Worm (Caenorhabditis elegans): ENCODE measurements around the gene mop-25.1.

The mop-25.1 gene

ce11 chrX:4011919-4012318, at the start of gene mop-25.1:
Gene mop-25.1, plus strand, starts transcription at chrX:4012219.
- TF ChIP-seq flt-1 (GFP tag; IDR thresholded peaks at IDR 0.05): no peak
- TF ChIP-seq cog-1 (tag; optimal IDR thresholded peaks at IDR 0.05): no peak
- TF ChIP-seq med-1 (GFP tag; optimal IDR thresholded peaks at IDR 0.05; ENCODE audit: insufficient read depth): no peak
- no peak for TF ChIP-seq ztf-29 (GFP tag; IDR thresholded peaks at IDR 0.05)
- TF ChIP-seq ref-1 (GFP tag; conservative IDR thresholded peaks at IDR 0.05): no peak
- no peak for TF ChIP-seq klf-2 (GFP tag; conservative IDR thresholded peaks at IDR 0.05)
- TF ChIP-seq tab-1 (GFP tag; IDR thresholded peaks at IDR 0.05): no peak
- TF ChIP-seq T22C8.4 (GFP tag; IDR thresholded peaks at IDR 0.05): no peak
- TF ChIP-seq ztf-23 (GFP tag; IDR thresholded peaks at IDR 0.05): no peak

- no peak for TF ChIP-seq T22C8.4 (GFP tag; IDR thresholded peaks at IDR 0.05)
- no peak for TF ChIP-seq ztf-23 (GFP tag; IDR thresholded peaks at IDR 0.05)
- TF ChIP-seq klf-2 (GFP tag; conservative IDR thresholded peaks at IDR 0.05): no peak
- TF ChIP-seq flt-1 (GFP tag; IDR thresholded peaks at IDR 0.05): no peak
- TF ChIP-seq med-1 (GFP tag; optimal IDR thresholded peaks at IDR 0.05; ENCODE audit: insufficient read depth): no peak
- TF ChIP-seq tab-1 (GFP tag; IDR thresholded peaks at IDR 0.05): no peak
Observed at ce11 chrX:3966332-3966731, 45.7 kb upstream of the mop-25.1 start, which contains the start of gene C16B8.2. Gene C16B8.2, minus strand, starts transcription at chrX:3966432.

ce11 chrX:3968209-3968960, 43.6 kb upstream of the mop-25.1 start, which contains the start of gene C16B8.3:
Gene C16B8.3, minus strand, starts transcription at chrX:3968634.
- no peak for TF ChIP-seq med-1 (GFP tag; optimal IDR thresholded peaks at IDR 0.05; ENCODE audit: insufficient read depth)
- TF ChIP-seq ztf-29 (GFP tag; IDR thresholded peaks at IDR 0.05): no peak
- TF ChIP-seq ztf-23 (GFP tag; IDR thresholded peaks at IDR 0.05): no peak
- no peak for TF ChIP-seq ref-1 (GFP tag; conservative IDR thresholded peaks at IDR 0.05)
- no peak for TF ChIP-seq T22C8.4 (GFP tag; IDR thresholded peaks at IDR 0.05)
- no peak for TF ChIP-seq tab-1 (GFP tag; IDR thresholded peaks at IDR 0.05)
- TF ChIP-seq klf-2 (GFP tag; conservative IDR thresholded peaks at IDR 0.05): no peak
- TF ChIP-seq flt-1 (GFP tag; IDR thresholded peaks at IDR 0.05): no peak
- TF ChIP-seq cog-1 (tag; optimal IDR thresholded peaks at IDR 0.05): no peak

- TF ChIP-seq cog-1 (tag; optimal IDR thresholded peaks at IDR 0.05) (no peak), ref-1 (GFP tag; conservative IDR thresholded peaks at IDR 0.05) (peak; percentile 73), med-1 (GFP tag; optimal IDR thresholded peaks at IDR 0.05; ENCODE audit: insufficient read depth) (peak; percentile 52), klf-2 (GFP tag; conservative IDR thresholded peaks at IDR 0.05) (no peak; the same call in 1 of the 2 replicates), T22C8.4 (GFP tag; IDR thresholded peaks at IDR 0.05) (peak; percentile 79), tab-1 (GFP tag; IDR thresholded peaks at IDR 0.05) (peak; percentile 87), ztf-23 (GFP tag; IDR thresholded peaks at IDR 0.05) (peak; percentile 83), ztf-29 (GFP tag; IDR thresholded peaks at IDR 0.05) (peak; percentile 84), flt-1 (GFP tag; IDR thresholded peaks at IDR 0.05) (peak; percentile 92)
Observed at ce11 chrX:3969353-3969752, 42.7 kb upstream of the mop-25.1 start.

ce11 chrX:3969980-3970403, 42.0 kb upstream of the mop-25.1 start:
- TF ChIP-seq T22C8.4 (GFP tag; IDR thresholded peaks at IDR 0.05): peak; percentile 86
- peak; percentile 89 for TF ChIP-seq cog-1 (tag; optimal IDR thresholded peaks at IDR 0.05)
- TF ChIP-seq tab-1 (GFP tag; IDR thresholded peaks at IDR 0.05): peak; percentile 95
- peak; percentile 88 for TF ChIP-seq ztf-23 (GFP tag; IDR thresholded peaks at IDR 0.05)
- peak; percentile 76 for TF ChIP-seq klf-2 (GFP tag; conservative IDR thresholded peaks at IDR 0.05)
- TF ChIP-seq med-1 (GFP tag; optimal IDR thresholded peaks at IDR 0.05; ENCODE audit: insufficient read depth): peak; percentile 58
- peak; percentile 89 for TF ChIP-seq ref-1 (GFP tag; conservative IDR thresholded peaks at IDR 0.05)
- peak; percentile 92 for TF ChIP-seq ztf-29 (GFP tag; IDR thresholded peaks at IDR 0.05)
- peak; percentile 98 for TF ChIP-seq flt-1 (GFP tag; IDR thresholded peaks at IDR 0.05)

ce11 chrX:3970786-3971185, 41.2 kb upstream of the mop-25.1 start:
- TF ChIP-seq med-1 (GFP tag; optimal IDR thresholded peaks at IDR 0.05; ENCODE audit: insufficient read depth) (no peak), flt-1 (GFP tag; IDR thresholded peaks at IDR 0.05) (no peak), ztf-29 (GFP tag; IDR thresholded peaks at IDR 0.05) (no peak), ref-1 (GFP tag; conservative IDR thresholded peaks at IDR 0.05) (no peak), tab-1 (GFP tag; IDR thresholded peaks at IDR 0.05) (no peak), cog-1 (tag; optimal IDR thresholded peaks at IDR 0.05) (no peak), klf-2 (GFP tag; conservative IDR thresholded peaks at IDR 0.05) (no peak), T22C8.4 (GFP tag; IDR thresholded peaks at IDR 0.05) (no peak)

- TF ChIP-seq T22C8.4 (GFP tag; IDR thresholded peaks at IDR 0.05): no peak
- no peak for TF ChIP-seq cog-1 (tag; optimal IDR thresholded peaks at IDR 0.05)
- no peak for TF ChIP-seq ztf-29 (GFP tag; IDR thresholded peaks at IDR 0.05)
- TF ChIP-seq ztf-23 (GFP tag; IDR thresholded peaks at IDR 0.05): no peak
- no peak for TF ChIP-seq ref-1 (GFP tag; conservative IDR thresholded peaks at IDR 0.05)
- TF ChIP-seq flt-1 (GFP tag; IDR thresholded peaks at IDR 0.05): no peak
- TF ChIP-seq tab-1 (GFP tag; IDR thresholded peaks at IDR 0.05): no peak
- TF ChIP-seq klf-2 (GFP tag; conservative IDR thresholded peaks at IDR 0.05): no peak
- TF ChIP-seq med-1 (GFP tag; optimal IDR thresholded peaks at IDR 0.05; ENCODE audit: insufficient read depth): no peak
Observed at ce11 chrX:3973534-3973933, 38.5 kb upstream of the mop-25.1 start, which contains the start of gene C16B8.4. Gene C16B8.4, minus strand, starts transcription at chrX:3973634.

- TF ChIP-seq tab-1 (GFP tag; IDR thresholded peaks at IDR 0.05): no peak
- no peak for TF ChIP-seq ztf-29 (GFP tag; IDR thresholded peaks at IDR 0.05)
- no peak for TF ChIP-seq flt-1 (GFP tag; IDR thresholded peaks at IDR 0.05)
- no peak for TF ChIP-seq ref-1 (GFP tag; conservative IDR thresholded peaks at IDR 0.05)
- TF ChIP-seq cog-1 (tag; optimal IDR thresholded peaks at IDR 0.05): no peak
- TF ChIP-seq med-1 (GFP tag; optimal IDR thresholded peaks at IDR 0.05; ENCODE audit: insufficient read depth): no peak
- no peak for TF ChIP-seq ztf-23 (GFP tag; IDR thresholded peaks at IDR 0.05)
- no peak for TF ChIP-seq T22C8.4 (GFP tag; IDR thresholded peaks at IDR 0.05)
- TF ChIP-seq klf-2 (GFP tag; conservative IDR thresholded peaks at IDR 0.05): no peak
Observed at ce11 chrX:3974160-3974559, 37.9 kb upstream of the mop-25.1 start.

ce11 chrX:3976755-3977154, 35.3 kb upstream of the mop-25.1 start:
- no peak for TF ChIP-seq med-1 (GFP tag; optimal IDR thresholded peaks at IDR 0.05; ENCODE audit: insufficient read depth)
- no peak for TF ChIP-seq flt-1 (GFP tag; IDR thresholded peaks at IDR 0.05)
- TF ChIP-seq T22C8.4 (GFP tag; IDR thresholded peaks at IDR 0.05): no peak
- TF ChIP-seq ztf-29 (GFP tag; IDR thresholded peaks at IDR 0.05): no peak
- TF ChIP-seq ztf-23 (GFP tag; IDR thresholded peaks at IDR 0.05): no peak
- no peak for TF ChIP-seq cog-1 (tag; optimal IDR thresholded peaks at IDR 0.05)
- TF ChIP-seq klf-2 (GFP tag; conservative IDR thresholded peaks at IDR 0.05): no peak
- no peak for TF ChIP-seq tab-1 (GFP tag; IDR thresholded peaks at IDR 0.05)
- TF ChIP-seq ref-1 (GFP tag; conservative IDR thresholded peaks at IDR 0.05): no peak
